Worm (Caenorhabditis elegans) whole organism, L3 larva: ENCODE results near the gene srab-3.

Experiments
- R02D3.7 ChIP-seq: fragments of 150-350 bp; optimal IDR thresholded peaks from 2 replicates; lab custom pipeline; 2014; ENCODE audit warnings: missing biosample characterization, missing genetic modification characterization
- ZK546.5 ChIP-seq: sonication (generic microtip); optimal IDR thresholded peaks from 2 replicates; lab custom pipeline; 2017; ENCODE audit warnings: missing biosample characterization, missing genetic modification characterization
- aly-2 ChIP-seq: fragments of 150-350 bp; optimal IDR thresholded peaks from 2 replicates; lab custom pipeline; 2014; ENCODE audit warnings: missing biosample characterization, missing genetic modification characterization
- ama-1 ChIP-seq: fragments of 150-350 bp; optimal IDR thresholded peaks from 2 replicates; lab custom pipeline; 2018
- ceh-16 ChIP-seq: sonication (generic microtip); optimal IDR thresholded peaks from 2 replicates; lab custom pipeline; 2017; ENCODE audit warnings: missing biosample characterization, missing genetic modification characterization
- ceh-28 ChIP-seq: fragments of 150-350 bp; optimal IDR thresholded peaks from 2 replicates; lab custom pipeline; 2014; ENCODE audit warnings: missing biosample characterization, missing genetic modification reagents, missing genetic modification characterization
- ceh-82 ChIP-seq: fragments of 150-350 bp; optimal IDR thresholded peaks from 2 replicates; lab custom pipeline; 2014; ENCODE audit warnings: missing biosample characterization, missing genetic modification characterization
- ceh-9 ChIP-seq: sonication (generic microtip); optimal IDR thresholded peaks from 2 replicates; lab custom pipeline; 2018; ENCODE audit warnings: missing biosample characterization, missing genetic modification characterization
- egl-27 ChIP-seq: sonication (generic microtip); optimal IDR thresholded peaks from 4 replicates; lab custom pipeline; 2017; ENCODE audit warnings: missing biosample characterization, missing genetic modification reagents, missing genetic modification characterization
- egl-5 ChIP-seq: fragments of 150-350 bp; optimal IDR thresholded peaks from 2 replicates; lab custom pipeline; 2017; ENCODE audit warnings: missing biosample characterization, missing genetic modification reagents, missing genetic modification characterization, inconsistent platforms
- elt-1 ChIP-seq: fragments of 150-350 bp; optimal IDR thresholded peaks from 2 replicates; lab custom pipeline; 2014; ENCODE audit warnings: missing biosample characterization, missing genetic modification characterization
- elt-2 ChIP-seq: sonication (generic microtip); optimal IDR thresholded peaks from 2 replicates; lab custom pipeline; 2016; ENCODE audit warnings: missing genetic modification reagents, mild to moderate bottlenecking, missing genetic modification characterization, missing compliant biosample characterization
- elt-3 ChIP-seq, 3 experiments: fragments of 150-350 bp in 1 of 3; sonication (generic microtip) in 2 of 3; optimal IDR thresholded peaks; 2 replicates in 2 of 3; 4 replicates in 1 of 3; lab custom pipeline; 2014 to 2017; ENCODE audit warnings: missing biosample characterization in 3 of 3, missing genetic modification characterization in 3 of 3
- eor-1 ChIP-seq, 2 experiments: fragments of 150-350 bp; optimal IDR thresholded peaks; 2 replicates each; lab custom pipeline; 2014 to 2018; ENCODE audit warnings: missing biosample characterization in 2 of 2, missing genetic modification characterization in 2 of 2
- fkh-2 ChIP-seq: fragments of 150-350 bp; optimal IDR thresholded peaks from 2 replicates; lab custom pipeline; 2014; ENCODE audit warnings: missing biosample characterization, missing genetic modification reagents, missing genetic modification characterization
- hmg-11 ChIP-seq: sonication (generic microtip); optimal IDR thresholded peaks from 2 replicates; lab custom pipeline; 2016; ENCODE audit warnings: missing genetic modification characterization, missing compliant biosample characterization
- jun-1 ChIP-seq: fragments of 150-350 bp; optimal IDR thresholded peaks from 2 replicates; lab custom pipeline; 2014; ENCODE audit warnings: missing biosample characterization, missing genetic modification reagents, missing genetic modification characterization
- lin-15B ChIP-seq: fragments of 150-350 bp; optimal IDR thresholded peaks from 2 replicates; lab custom pipeline; 2014; ENCODE audit warnings: missing biosample characterization, missing genetic modification characterization
- lin-39 ChIP-seq: fragments of 150-350 bp; optimal IDR thresholded peaks from 2 replicates; lab custom pipeline; 2018; ENCODE audit warnings: missing biosample characterization, missing genetic modification reagents, missing genetic modification characterization
- lsy-12 ChIP-seq: sonication (generic microtip); optimal IDR thresholded peaks from 2 replicates; lab custom pipeline; 2016; ENCODE audit warnings: mild to moderate bottlenecking, missing genetic modification characterization, missing compliant biosample characterization
- mdl-1 ChIP-seq: fragments of 150-350 bp; optimal IDR thresholded peaks from 2 replicates; lab custom pipeline; 2014; ENCODE audit warnings: missing biosample characterization, missing genetic modification characterization
- mml-1 ChIP-seq: fragments of 150-350 bp; sonication (generic microtip); optimal IDR thresholded peaks from 3 replicates; lab custom pipeline; 2014; ENCODE audit warnings: missing biosample characterization, missing genetic modification characterization
- nfya-1 ChIP-seq: sonication (generic microtip); optimal IDR thresholded peaks from 2 replicates; lab custom pipeline; 2017; ENCODE audit warnings: missing genetic modification characterization, mild to moderate bottlenecking, missing compliant biosample characterization, antibody characterized with exemption, moderate library complexity; ENCODE audit not compliant: insufficient read depth
- nhr-11 ChIP-seq: fragments of 150-350 bp; optimal IDR thresholded peaks from 2 replicates; lab custom pipeline; 2014; ENCODE audit warnings: missing biosample characterization, missing genetic modification characterization
- nhr-12 ChIP-seq: fragments of 150-350 bp; optimal IDR thresholded peaks from 2 replicates; lab custom pipeline; 2014; ENCODE audit warnings: missing biosample characterization, missing genetic modification characterization
- nhr-23 ChIP-seq: fragments of 150-350 bp; optimal IDR thresholded peaks from 2 replicates; lab custom pipeline; 2014; ENCODE audit warnings: missing biosample characterization, missing genetic modification reagents, missing genetic modification characterization
- nhr-25 ChIP-seq: sonication (generic microtip); optimal IDR thresholded peaks from 2 replicates; lab custom pipeline; 2017; ENCODE audit warnings: missing biosample characterization, missing genetic modification characterization
- nhr-67 ChIP-seq: fragments of 150-350 bp; optimal IDR thresholded peaks from 2 replicates; lab custom pipeline; 2014; ENCODE audit warnings: missing biosample characterization, missing genetic modification characterization
- nhr-76 ChIP-seq: fragments of 150-350 bp; sonication (generic microtip); optimal IDR thresholded peaks from 5 replicates; lab custom pipeline; 2014; ENCODE audit warnings: missing biosample characterization, missing genetic modification characterization
- nhr-77 ChIP-seq: fragments of 150-350 bp; optimal IDR thresholded peaks from 2 replicates; lab custom pipeline; 2014; ENCODE audit warnings: missing biosample characterization, missing genetic modification characterization
- pha-4 ChIP-seq: fragments of 150-350 bp; optimal IDR thresholded peaks from 2 replicates; lab custom pipeline; 2014; ENCODE audit warnings: missing biosample characterization, missing genetic modification reagents, missing genetic modification characterization
- pqm-1 ChIP-seq: fragments of 150-350 bp; optimal IDR thresholded peaks from 2 replicates; lab custom pipeline; 2017; ENCODE audit warnings: missing biosample characterization, missing genetic modification characterization, inconsistent platforms
- skn-1 ChIP-seq: fragments of 150-350 bp; optimal IDR thresholded peaks from 2 replicates; lab custom pipeline; 2014; ENCODE audit warnings: missing biosample characterization, missing genetic modification characterization
- snpc-4 ChIP-seq: fragments of 150-350 bp; optimal IDR thresholded peaks from 2 replicates; lab custom pipeline; 2014; ENCODE audit warnings: missing biosample characterization, missing genetic modification characterization
- tbx-2 ChIP-seq: sonication (generic microtip); optimal IDR thresholded peaks from 2 replicates; lab custom pipeline; 2016; ENCODE audit warnings: mild to moderate bottlenecking, missing genetic modification characterization, missing compliant biosample characterization
- unc-39 ChIP-seq: sonication (generic microtip); optimal IDR thresholded peaks from 4 replicates; lab custom pipeline; 2017; ENCODE audit warnings: missing biosample characterization, missing genetic modification characterization
- ztf-4 ChIP-seq: fragments of 150-350 bp; optimal IDR thresholded peaks from 2 replicates; lab custom pipeline; 2014; ENCODE audit warnings: missing biosample characterization, missing genetic modification characterization

Gene srab-3

DNA sequence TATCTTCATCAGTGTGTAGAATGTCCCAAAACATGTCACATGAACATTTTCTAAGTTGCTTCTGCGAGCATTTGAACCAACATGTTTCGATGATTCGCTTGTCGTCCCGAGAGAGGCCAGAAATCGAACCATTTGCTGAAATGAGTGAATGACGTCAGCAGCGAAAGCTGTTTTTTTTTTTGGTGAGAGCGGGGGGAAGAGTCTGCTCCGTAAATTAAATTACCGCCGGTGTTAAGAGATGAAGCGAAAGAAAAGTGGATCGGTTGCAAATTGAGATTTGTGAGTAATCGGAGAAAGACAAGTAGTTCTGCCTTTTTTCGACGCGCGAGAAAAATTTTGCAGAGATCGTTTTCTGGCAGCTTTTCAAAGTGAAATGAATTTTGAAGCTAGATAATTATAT, 19.4 kb downstream of the srab-3 start:
- TF ChIP-seq ama-1 (lab: Kevin White, UChicago) (no peak), elt-3 (tag; optimal IDR thresholded peaks at IDR 0.05; lab: Kevin White, UChicago) (no peak), jun-1 (tag; lab: Kevin White, UChicago) (no peak), ztf-4 (no peak), snpc-4 (tag; lab: Kevin White, UChicago) (no peak), nhr-11 (tag; lab: Kevin White, UChicago) (no peak), hmg-11 (tag; lab: Kevin White, UChicago) (no peak), R02D3.7 (tag; lab: Kevin White, UChicago) (no peak), egl-5 (tag; lab: Kevin White, UChicago) (no peak), ceh-28 (no peak), ZK546.5 (tag; lab: Kevin White, UChicago) (no peak), mdl-1 (tag; lab: Kevin White, UChicago) (no peak)

DNA sequence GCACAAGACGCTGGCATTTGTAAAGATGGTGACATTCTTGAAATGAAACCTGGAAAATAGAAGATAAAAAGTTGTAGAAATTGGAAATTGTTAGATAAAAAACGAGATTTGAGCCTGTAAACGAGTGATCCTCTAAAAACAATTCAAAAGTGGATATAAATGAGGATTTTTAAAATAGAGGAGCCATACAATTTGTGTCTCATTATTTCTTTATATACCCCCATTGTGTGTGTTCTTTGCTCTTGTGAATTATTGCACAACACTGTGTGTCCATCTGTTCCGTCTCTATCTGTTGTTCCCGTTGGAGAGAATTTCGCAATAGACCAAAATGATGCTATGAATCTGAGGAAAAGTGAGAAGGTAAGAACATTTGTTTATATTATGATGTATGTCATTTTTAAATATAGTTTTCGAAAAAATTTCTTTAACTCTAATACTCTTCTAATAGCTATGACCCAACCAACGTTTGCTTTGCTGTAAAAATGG, 20.8 kb downstream of the srab-3 start, which contains the start of gene Y58A7A.5:
Gene Y58A7A.5, minus strand, starts transcription at position 51 of the 486 bp plus-strand sequence.
- TF ChIP-seq nfya-1 (tag; lab: Kevin White, UChicago) (peak; percentile 22), lin-39 (peak; percentile 26), pha-4 (tag; lab: Kevin White, UChicago) (peak; percentile 28), nhr-76 (tag; lab: Kevin White, UChicago) (no peak), ceh-28 (peak; percentile 3), nhr-12 (tag; lab: Kevin White, UChicago) (no peak)

DNA sequence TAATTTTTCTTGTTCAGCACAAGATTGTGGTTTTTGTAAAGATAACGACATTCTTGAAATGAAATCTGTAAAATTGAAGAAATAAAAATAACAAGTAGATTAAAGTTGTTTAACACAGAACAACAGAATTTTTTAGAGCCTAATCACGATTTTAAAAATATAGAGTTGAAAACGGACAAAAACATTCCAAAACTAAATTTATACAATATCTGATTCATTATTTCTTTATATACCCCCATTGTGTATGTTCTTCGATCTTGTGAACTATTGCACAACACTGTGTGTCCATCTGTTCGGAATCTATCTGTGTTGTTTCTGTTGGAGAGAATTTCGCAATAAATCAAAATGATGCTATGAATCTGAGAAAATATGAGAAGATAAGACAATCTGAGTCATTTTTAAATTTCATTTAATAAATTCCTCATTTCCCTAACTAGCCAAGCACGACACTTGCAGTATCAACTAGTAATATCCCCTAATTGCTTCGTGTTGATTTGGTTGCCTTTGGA, 22.7 kb downstream of the srab-3 start, which contains the start of gene Y58A7A.4:
Gene Y58A7A.4, minus strand, starts transcription at position 51 of the 509 bp plus-strand sequence.
- TF ChIP-seq nhr-67 (tag; lab: Kevin White, UChicago), result no peak
- TF ChIP-seq mml-1 (tag; lab: Kevin White, UChicago), result no peak
- TF ChIP-seq jun-1 (tag; lab: Kevin White, UChicago), result no peak
- no peak for TF ChIP-seq skn-1
- no peak for TF ChIP-seq nhr-12 (tag; lab: Kevin White, UChicago)
- TF ChIP-seq fkh-2 (tag; lab: Kevin White, UChicago), result no peak
- TF ChIP-seq ceh-16 (tag; lab: Kevin White, UChicago), result no peak
- no peak for TF ChIP-seq ceh-28

DNA sequence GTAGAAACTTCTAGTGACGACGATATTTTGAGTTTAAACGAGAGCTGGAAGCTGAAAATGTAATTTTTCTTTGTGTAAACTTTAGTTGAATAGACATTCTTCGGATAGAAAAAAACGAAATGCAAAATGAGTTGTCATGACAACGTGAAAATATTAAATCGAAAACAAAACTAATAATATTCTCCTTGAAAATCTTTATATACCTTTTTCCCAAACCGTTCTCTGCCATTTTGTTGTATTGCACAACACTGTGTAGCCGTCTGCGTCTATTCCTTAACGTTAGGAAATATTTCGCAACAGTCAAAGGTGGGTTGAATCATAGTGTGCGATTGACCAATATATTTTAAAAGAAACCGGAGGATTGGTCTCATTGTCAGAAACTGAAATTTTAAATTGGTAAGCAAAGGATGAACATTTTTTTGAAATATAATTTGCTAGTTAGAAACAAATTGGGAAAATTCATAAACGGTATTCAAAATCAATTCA, 26.8 kb downstream of the srab-3 start, which contains the start of gene Y58A7A.3:
Gene Y58A7A.3, minus strand, starts transcription at position 51 of the 486 bp plus-strand sequence.
- no peak for TF ChIP-seq ztf-4
- TF ChIP-seq aly-2 (tag; lab: Kevin White, UChicago), result no peak
- TF ChIP-seq elt-1 (tag; lab: Kevin White, UChicago), result no peak
- no peak for TF ChIP-seq ama-1 (lab: Kevin White, UChicago)
- TF ChIP-seq egl-5 (tag; lab: Kevin White, UChicago), result no peak
- peak; percentile 43 for TF ChIP-seq ceh-28
- peak; percentile 75 for TF ChIP-seq pha-4 (tag; lab: Kevin White, UChicago)
- no peak for TF ChIP-seq nhr-67 (tag; lab: Kevin White, UChicago)
- TF ChIP-seq lin-15B (tag; lab: Kevin White, UChicago), result peak; percentile 2
- peak; percentile 72 for TF ChIP-seq nhr-23 (tag; lab: Kevin White, UChicago)
- no peak for TF ChIP-seq ceh-9 (tag; lab: Kevin White, UChicago)
- TF ChIP-seq lin-39, result no peak
- TF ChIP-seq nhr-77 (tag; lab: Kevin White, UChicago), result no peak
- no peak for TF ChIP-seq nhr-12 (tag; lab: Kevin White, UChicago)
- TF ChIP-seq egl-27, result no peak
- TF ChIP-seq elt-2, result peak; percentile 36
- no peak for TF ChIP-seq elt-3 (tag; optimal IDR thresholded peaks at IDR 0.05; lab: Kevin White, UChicago)
- TF ChIP-seq mml-1 (tag; lab: Kevin White, UChicago), result no peak
- TF ChIP-seq ceh-16 (tag; lab: Kevin White, UChicago), result no peak
- no peak for TF ChIP-seq tbx-2
- no peak for TF ChIP-seq eor-1 (tag; optimal IDR thresholded peaks at IDR 0.05; lab: Kevin White, UChicago)
- TF ChIP-seq nfya-1 (tag; lab: Kevin White, UChicago), result peak; percentile 46
- no peak for TF ChIP-seq R02D3.7 (tag; lab: Kevin White, UChicago)
- peak; percentile 28 for TF ChIP-seq pqm-1 (tag; lab: Kevin White, UChicago)
- no peak for TF ChIP-seq ZK546.5 (tag; lab: Kevin White, UChicago)
- TF ChIP-seq skn-1, result peak; percentile 28
- TF ChIP-seq ceh-82 (tag; lab: Kevin White, UChicago), result no peak
- TF ChIP-seq nhr-25 (tag; lab: Kevin White, UChicago), result peak; percentile 5
- peak; percentile 11 for TF ChIP-seq jun-1 (tag; lab: Kevin White, UChicago)
- TF ChIP-seq lsy-12, result no peak
- no peak for TF ChIP-seq unc-39 (tag; lab: Kevin White, UChicago)
- TF ChIP-seq, all 47 proteins: peak for 10
